Worm (Caenorhabditis elegans) whole organism, L4 larva: ENCODE results near the gene Y38C1AA.12.
A peak's percentile ranks its signal among the peaks of the same experiment; 100 is the strongest.

ENCODE experiments used
- D1046.2 ChIP-seq: fragments of 200-800 bp; sonication (Bioruptor generic); IDR thresholded peaks from 2 replicates; pipeline ENCODE4 v1.3.6; 2022; ENCODE audit warnings: missing genetic modification characterization, missing compliant biosample characterization
- F10B5.3 ChIP-seq: sonication (generic microtip); optimal IDR thresholded peaks from 2 replicates; lab custom pipeline; 2016; ENCODE audit warnings: mild to moderate bottlenecking, missing genetic modification characterization, missing compliant biosample characterization
- F49E8.2 ChIP-seq: sonication (generic microtip); optimal IDR thresholded peaks from 2 replicates; lab custom pipeline; 2016; ENCODE audit warnings: missing compliant biosample characterization, mild to moderate bottlenecking, missing genetic modification characterization, borderline replicate concordance
- R02D3.7 ChIP-seq: fragments of 150-350 bp; sonication (generic microtip); optimal IDR thresholded peaks from 3 replicates; lab custom pipeline; 2014; ENCODE audit warnings: missing biosample characterization, missing genetic modification characterization
- Y105C5A.15 ChIP-seq: fragments of 200-800 bp; sonication (Bioruptor generic); IDR thresholded peaks from 2 replicates; pipeline ENCODE4 v1.3.6; 2022; ENCODE audit warnings: missing genetic modification characterization, missing compliant biosample characterization
- aha-1 ChIP-seq: fragments of 150-350 bp; peaks from one replicate; lab custom pipeline; 2014; ENCODE audit warnings: missing biosample characterization, missing genetic modification characterization
- aly-2 ChIP-seq: sonication (generic microtip); optimal IDR thresholded peaks from 2 replicates; lab custom pipeline; 2018; ENCODE audit warnings: missing biosample characterization, missing genetic modification characterization
- arid-1 ChIP-seq: fragments of 200-800 bp; sonication (Bioruptor generic); conservative IDR thresholded peaks from 2 replicates; pipeline ENCODE4 v1.3.6; 2022; ENCODE audit warnings: missing genetic modification reagents, missing genetic modification characterization, missing compliant biosample characterization
- ceh-20 ChIP-seq: fragments of 200-800 bp; sonication (Bioruptor generic); IDR thresholded peaks from 2 replicates; pipeline ENCODE4 v1.3.6; 2022; ENCODE audit warnings: missing genetic modification reagents, missing genetic modification characterization, missing compliant biosample characterization
- ceh-32 ChIP-seq: sonication (generic microtip); optimal IDR thresholded peaks from 2 replicates; lab custom pipeline; 2016; ENCODE audit warnings: mild to moderate bottlenecking, missing genetic modification characterization, missing compliant biosample characterization; ENCODE audit not compliant: poor library complexity
- ces-1 ChIP-seq: fragments of 150-350 bp; sonication (generic microtip); optimal IDR thresholded peaks from 4 replicates; lab custom pipeline; 2014; ENCODE audit warnings: missing biosample characterization, missing genetic modification reagents, missing genetic modification characterization
- dmd-6 ChIP-seq: fragments of 200-800 bp; sonication (Bioruptor generic); IDR thresholded peaks from 2 replicates; pipeline ENCODE4 v1.3.6; 2022; ENCODE audit warnings: missing genetic modification reagents, missing genetic modification characterization, missing compliant biosample characterization
- dpl-1 ChIP-seq: fragments of 150-350 bp; optimal IDR thresholded peaks from 2 replicates; lab custom pipeline; 2014; ENCODE audit warnings: missing biosample characterization, missing genetic modification reagents, missing genetic modification characterization
- dve-1 ChIP-seq: sonication (generic microtip); optimal IDR thresholded peaks from 2 replicates; lab custom pipeline; 2017; ENCODE audit warnings: antibody characterized with exemption, mild to moderate bottlenecking, missing genetic modification characterization, missing compliant biosample characterization; ENCODE audit not compliant: insufficient read depth
- gei-8 ChIP-seq: fragments of 200-800 bp; sonication (Bioruptor generic); optimal IDR thresholded peaks from 2 replicates; lab custom pipeline; 2018; ENCODE audit warnings: mild to moderate bottlenecking, missing genetic modification characterization, missing compliant biosample characterization
- lim-7 ChIP-seq: fragments of 200-800 bp; sonication (Bioruptor generic); IDR thresholded peaks from 2 replicates; pipeline ENCODE4 v1.3.6; 2022; ENCODE audit warnings: missing genetic modification characterization, missing compliant biosample characterization
- lir-3 ChIP-seq: sonication (generic microtip); optimal IDR thresholded peaks from 2 replicates; lab custom pipeline; 2016; ENCODE audit warnings: mild to moderate bottlenecking, missing genetic modification characterization, missing compliant biosample characterization
- lsy-2 ChIP-seq, 2 experiments: fragments of 150-350 bp in 1 of 2; sonication (generic microtip) in 1 of 2; optimal IDR thresholded peaks; 2 replicates each; lab custom pipeline; 2014 to 2017; ENCODE audit warnings: missing biosample characterization in 2 of 2, missing genetic modification characterization in 2 of 2
- mdl-1 ChIP-seq, 2 experiments: fragments of 150-350 bp in 1 of 2; sonication (generic microtip) in 1 of 2; optimal IDR thresholded peaks; 2 replicates each; lab custom pipeline; 2014 to 2017; ENCODE audit warnings: missing biosample characterization in 2 of 2, missing genetic modification characterization in 2 of 2
- mep-1 ChIP-seq: fragments of 150-350 bp; sonication (generic microtip); optimal IDR thresholded peaks from 3 replicates; lab custom pipeline; 2014; ENCODE audit warnings: missing biosample characterization, missing genetic modification characterization
- mes-2 ChIP-seq: sonication (generic microtip); optimal IDR thresholded peaks from 2 replicates; lab custom pipeline; 2016; ENCODE audit warnings: missing genotype, mild to moderate bottlenecking, missing genetic modification characterization, missing compliant biosample characterization; ENCODE audit not compliant: poor library complexity, severe bottlenecking
- nhr-102 ChIP-seq: sonication (generic microtip); optimal IDR thresholded peaks from 2 replicates; lab custom pipeline; 2016; ENCODE audit warnings: mild to moderate bottlenecking, missing genetic modification characterization, moderate library complexity, missing compliant biosample characterization
- nhr-111 ChIP-seq: fragments of 200-800 bp; sonication (Bioruptor generic); optimal IDR thresholded peaks from 2 replicates; lab custom pipeline; 2018; ENCODE audit warnings: mild to moderate bottlenecking, missing genetic modification characterization, missing compliant biosample characterization
- nhr-237 ChIP-seq: sonication (generic microtip); optimal IDR thresholded peaks from 2 replicates; lab custom pipeline; 2017; ENCODE audit warnings: missing biosample characterization, missing genetic modification characterization
- nhr-28 ChIP-seq: fragments of 150-350 bp; optimal IDR thresholded peaks from 2 replicates; lab custom pipeline; 2014; ENCODE audit warnings: missing biosample characterization, missing genetic modification characterization
- nhr-6 ChIP-seq: fragments of 150-350 bp; optimal IDR thresholded peaks from 2 replicates; lab custom pipeline; 2014; ENCODE audit warnings: missing biosample characterization, missing genetic modification characterization
- pha-4 ChIP-seq, 2 experiments: fragments of 150-350 bp in 1 of 2; fragments of 200-800 bp in 1 of 2; sonication (Bioruptor generic) in 1 of 2; IDR thresholded peaks in 1 of 2; optimal IDR thresholded peaks in 1 of 2; 2 replicates each; pipeline versions ENCODE4 v1.3.6 to Lab custom; 2014 to 2022; ENCODE audit warnings: missing genetic modification characterization in 2 of 2, missing genetic modification reagents in 2 of 2, missing biosample characterization in 1 of 2, missing compliant biosample characterization in 1 of 2
- skn-1 ChIP-seq: fragments of 150-350 bp; optimal IDR thresholded peaks from 2 replicates; lab custom pipeline; 2014; ENCODE audit warnings: missing biosample characterization, missing genetic modification characterization
- snpc-4 ChIP-seq: fragments of 150-350 bp; optimal IDR thresholded peaks from 2 replicates; lab custom pipeline; 2014; ENCODE audit warnings: missing biosample characterization, missing genetic modification characterization
- tag-97 ChIP-seq: fragments of 200-800 bp; sonication (Bioruptor generic); IDR thresholded peaks from 2 replicates; pipeline ENCODE4 v1.3.6; 2022; ENCODE audit warnings: missing genetic modification characterization, missing compliant biosample characterization
- unc-130 ChIP-seq: sonication (generic microtip); optimal IDR thresholded peaks from 2 replicates; lab custom pipeline; 2016; ENCODE audit warnings: missing genetic modification reagents, missing genetic modification characterization, missing compliant biosample characterization
- unc-62 ChIP-seq, 3 experiments: fragments of 150-350 bp in 1 of 3; sonication (generic microtip); optimal IDR thresholded peaks in 2 of 3; peaks in 1 of 3; 1 replicate in 1 of 3; 2 replicates in 2 of 3; lab custom pipeline; 2014 to 2017; ENCODE audit warnings: missing biosample characterization in 3 of 3, missing genetic modification characterization in 3 of 3, missing genetic modification reagents in 3 of 3, missing genotype in 1 of 3
- vab-7 ChIP-seq: fragments of 200-800 bp; sonication (Bioruptor generic); IDR thresholded peaks from 2 replicates; pipeline ENCODE4 v1.3.6; 2022; ENCODE audit warnings: missing genetic modification reagents, missing genetic modification characterization, missing compliant biosample characterization
- zip-11 ChIP-seq: fragments of 200-800 bp; sonication (Bioruptor generic); IDR thresholded peaks from 2 replicates; pipeline ENCODE4 v1.3.6; 2022; ENCODE audit warnings: missing genetic modification characterization, missing compliant biosample characterization

Y38C1AA.12 gene

DNA sequence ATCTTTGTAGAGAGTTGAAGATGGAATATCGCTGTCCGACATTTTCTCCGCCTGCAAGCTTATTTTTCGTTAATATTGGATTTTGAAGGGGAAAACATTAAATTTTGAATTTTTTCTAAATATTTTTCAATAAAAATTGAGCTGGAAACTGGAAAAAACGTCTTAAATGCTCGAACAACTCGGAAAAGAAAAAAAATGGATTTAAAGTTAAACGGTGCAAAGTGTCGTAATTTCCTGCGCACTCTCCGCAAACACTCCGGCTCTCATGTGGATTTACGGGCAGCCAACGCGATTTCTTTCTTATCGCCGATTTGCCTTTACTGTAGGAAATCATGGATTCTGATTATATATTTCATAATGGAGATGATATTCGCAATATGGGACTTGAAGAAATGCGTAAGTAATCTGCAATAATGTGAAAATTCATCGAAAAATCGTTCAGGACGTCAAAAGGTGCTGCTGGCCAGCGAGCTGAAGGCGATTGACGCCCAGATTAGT, 48.2 kb downstream of the Y38C1AA.12 start, which contains the start of the genes fnta-1 and cogc-8:
TSS of gene fnta-1 (minus strand) at position 51 of the 498 bp plus-strand sequence.
TSS of gene cogc-8 (plus strand) at position 195 of the 498 bp plus-strand sequence.
- TF ChIP-seq unc-62 (GFP tag; optimal IDR thresholded peaks at IDR 0.05 in 1 of 2; lab: Kevin White, UChicago) (no peak), unc-62 (tag; optimal IDR thresholded peaks at IDR 0.05; lab: Kevin White, UChicago) (no peak), dmd-6 (GFP tag; lab: Robert Waterston, UW) (no peak), nhr-102 (tag; lab: Kevin White, UChicago) (no peak), mes-2 (peak; percentile 62), aha-1 (peak; percentile 85), lir-3 (tag; lab: Kevin White, UChicago) (no peak), tag-97 (GFP tag; lab: Robert Waterston, UW) (no peak), dve-1 (tag; lab: Kevin White, UChicago) (peak; percentile 48), lsy-2 (tag; optimal IDR thresholded peaks at IDR 0.05; lab: Kevin White, UChicago) (peak in 1 of 2 experiments; percentile 37), pha-4 (GFP tag; IDR thresholded peaks at IDR 0.05; lab: Robert Waterston, UW) (no peak), pha-4 (tag; optimal IDR thresholded peaks at IDR 0.05; lab: Kevin White, UChicago) (no peak), aly-2 (no peak), R02D3.7 (peak; percentile 88), dpl-1 (peak; percentile 49), snpc-4 (tag; lab: Kevin White, UChicago) (no peak), D1046.2 (no peak), ceh-20 (GFP tag; lab: Robert Waterston, UW) (no peak), Y105C5A.15 (GFP tag; lab: Robert Waterston, UW) (no peak), vab-7 (GFP tag; lab: Robert Waterston, UW) (no peak), skn-1 (tag; lab: Kevin White, UChicago) (no peak), mep-1 (tag; lab: Kevin White, UChicago) (no peak), unc-130 (GFP tag; lab: Kevin White, UChicago) (no peak), nhr-28 (tag; lab: Kevin White, UChicago) (no peak)

ce11 chrIV:244278-244677, 52.2 kb downstream of the Y38C1AA.12 start:
- TF ChIP-seq mep-1 (tag; lab: Kevin White, UChicago) (no peak), zip-11 (no peak), F10B5.3 (tag; lab: Kevin White, UChicago) (no peak), nhr-6 (no peak), skn-1 (tag; lab: Kevin White, UChicago) (no peak), arid-1 (GFP tag; lab: Robert Waterston, UW) (no peak), mdl-1 (tag; optimal IDR thresholded peaks at IDR 0.05; lab: Kevin White, UChicago) (no peak), nhr-237 (tag; lab: Kevin White, UChicago) (no peak), vab-7 (GFP tag; lab: Robert Waterston, UW) (no peak), ceh-32 (tag; lab: Kevin White, UChicago) (no peak), gei-8 (no peak), F49E8.2 (tag; lab: Kevin White, UChicago) (no peak), dpl-1 (no peak), nhr-111 (GFP tag; lab: Kevin White, UChicago) (no peak), lim-7 (GFP tag; lab: Robert Waterston, UW) (no peak), ces-1 (GFP tag; lab: Kevin White, UChicago) (no peak)
